Fruit fly (Drosophila melanogaster) whole organism, embryonic: ENCODE results near the gene Exo70.

ENCODE experiments used
- CG16779 ChIP-seq: fragments of 200-800 bp; sonication (Bioruptor generic); IDR thresholded peaks from 2 replicates; pipeline ENCODE4 v1.3.6; 2022; ENCODE audit warnings: missing biosample characterization, missing genetic modification characterization
- CG4282 ChIP-seq: fragments of 200-800 bp; sonication (Bioruptor generic); optimal IDR thresholded peaks from 2 replicates; lab custom pipeline; 2016; ENCODE audit warnings: missing biosample characterization, missing genetic modification characterization
- bigmax ChIP-seq: fragments of 200-800 bp; sonication (Bioruptor generic); optimal IDR thresholded peaks from 2 replicates; lab custom pipeline; 2018; ENCODE audit warnings: missing biosample characterization, mild to moderate bottlenecking, missing genetic modification characterization
- lola ChIP-seq, 3 experiments: fragments of >200 bp in 2 of 3; fragments of 200-800 bp in 1 of 3; sonication (Bioruptor generic) in 1 of 3; optimal IDR thresholded peaks; 2 replicates each; lab custom pipeline; 2017 to 2019; ENCODE audit warnings: missing biosample characterization in 3 of 3, missing genetic modification characterization in 3 of 3, mild to moderate bottlenecking in 1 of 3, moderate library complexity in 1 of 3
- nerfin-1 ChIP-seq: fragments of 200-800 bp; sonication (Bioruptor generic); optimal IDR thresholded peaks from 3 replicates; lab custom pipeline; 2019; ENCODE audit warnings: missing biosample characterization, mild to moderate bottlenecking, missing genetic modification characterization, moderate library complexity
- nmo ChIP-seq: fragments of 200-800 bp; sonication (Bioruptor generic); optimal IDR thresholded peaks from 2 replicates; lab custom pipeline; 2018; ENCODE audit warnings: missing biosample characterization, mild to moderate bottlenecking, missing genetic modification characterization, moderate library complexity
- sqz ChIP-seq: fragments of 200-800 bp; sonication (Bioruptor generic); optimal IDR thresholded peaks from 3 replicates; lab custom pipeline; 2018; ENCODE audit warnings: missing biosample characterization, mild to moderate bottlenecking, missing genetic modification characterization

- TF ChIP-seq nerfin-1 (tag; lab: Kevin White, UChicago) (peak; percentile 40), lola (GFP tag; optimal IDR thresholded peaks at IDR 0.05; lab: Kevin White, UChicago) (no peak), bigmax (GFP tag; lab: Kevin White, UChicago) (no peak), nmo (GFP tag; lab: Kevin White, UChicago) (no peak), CG4282 (no peak), CG16779 (no peak), sqz (GFP tag; lab: Kevin White, UChicago) (no peak)
Measured at dm6 chr3L:8396187-8396586, 15.5 kb upstream of the Exo70 start.
